Worm (Caenorhabditis elegans): Measurements from ENCODE around the gene Y57G11B.6.

The Y57G11B.6 gene

ce11 chrIV:14547292-14547691, 7.4 kb downstream of the Y57G11B.6 start:
- TF ChIP-seq aha-1 (tag), result peak; percentile 55
- no peak for TF ChIP-seq F26F4.8 (GFP tag; conservative IDR thresholded peaks at IDR 0.05)

DNA sequence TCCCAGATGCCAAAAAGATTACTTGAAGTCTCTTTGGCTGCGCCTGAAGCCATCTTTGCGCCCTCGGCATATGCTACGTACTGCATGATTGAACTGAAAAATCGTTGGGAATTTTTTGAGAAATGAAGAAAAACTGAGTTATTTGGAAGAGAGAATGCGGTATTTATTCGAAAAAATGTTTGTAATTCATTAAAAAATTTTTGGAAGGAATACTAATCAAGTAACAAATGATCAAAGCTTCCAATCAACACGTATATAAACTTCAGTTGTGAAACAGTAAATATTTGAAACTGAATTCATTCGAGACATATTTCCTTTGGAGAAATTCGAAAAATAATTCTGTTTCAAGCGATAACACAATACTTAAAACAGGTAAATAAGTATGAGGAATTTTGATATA, 12.2 kb downstream of the Y57G11B.6 start, which contains the start of gene pals-29:
Gene pals-29, minus strand, starts transcription at position 101 of the 400 bp plus-strand sequence.
- TF ChIP-seq jun-1 (tag; optimal IDR thresholded peaks at IDR 0.05), result no peak

- TF ChIP-seq unc-62 (GFP tag; optimal IDR thresholded peaks at IDR 0.05 in 1 of 2), result peak in 1 of 2 experiments; percentile 30
- no peak for TF ChIP-seq unc-62 (tag; optimal IDR thresholded peaks at IDR 0.05)
- TF ChIP-seq daf-8 (GFP tag; IDR thresholded peaks at IDR 0.05), result no peak
- no peak for TF ChIP-seq hmg-1.1 (GFP tag; IDR thresholded peaks at IDR 0.05)
- peak; percentile 91 for TF ChIP-seq aha-1 (tag)
Measured at ce11 chrIV:14536911-14537310, 17.8 kb downstream of the Y57G11B.6 start, which contains the start of gene T27E7.5. Gene T27E7.5, plus strand, starts transcription at chrIV:14537163.

ce11 chrIV:14534967-14535366, 19.7 kb downstream of the Y57G11B.6 start, which contains the start of gene T27E7.4:
Gene T27E7.4, minus strand, starts transcription at chrIV:14535067.
- TF ChIP-seq F49E8.2 (tag; optimal IDR thresholded peaks at IDR 0.05; ENCODE audit: borderline replicate concordance) (no peak), ztf-7 (tag; optimal IDR thresholded peaks at IDR 0.05) (no peak), Y105C5A.15 (GFP tag; IDR thresholded peaks at IDR 0.05) (no peak)

DNA sequence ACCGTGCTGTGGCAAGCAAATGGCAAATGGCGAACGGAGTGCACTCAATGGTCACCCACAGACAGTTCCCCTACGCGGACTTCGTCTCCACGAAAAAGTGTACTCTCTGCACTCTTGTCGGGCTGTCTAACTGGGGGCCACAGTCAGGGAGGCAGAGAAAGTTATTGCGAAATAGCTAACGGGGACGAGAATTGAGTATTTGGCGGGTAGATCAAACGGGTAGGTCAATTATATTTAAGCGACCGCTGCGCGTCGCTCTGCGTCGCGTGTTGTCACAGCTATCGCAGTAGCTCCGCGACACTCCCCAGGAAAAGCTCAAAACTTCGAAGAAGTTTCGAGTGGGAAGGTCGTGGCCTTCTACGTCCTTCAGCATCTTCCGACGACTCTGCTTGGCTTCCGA, 22.3 kb downstream of the Y57G11B.6 start:
- no peak for TF ChIP-seq mdt-29 (GFP tag; IDR thresholded peaks at IDR 0.05)
- no peak for TF ChIP-seq Y5F2A.4 (GFP tag; optimal IDR thresholded peaks at IDR 0.05)
- no peak for TF ChIP-seq aly-2 (tag; optimal IDR thresholded peaks at IDR 0.05)
- no peak for TF ChIP-seq F37D6.2 (tag; optimal IDR thresholded peaks at IDR 0.05)
- no peak for TF ChIP-seq nhr-6 (tag; optimal IDR thresholded peaks at IDR 0.05)
- TF ChIP-seq vab-7 (GFP tag; IDR thresholded peaks at IDR 0.05), result no peak
- TF ChIP-seq nhr-102 (tag; optimal IDR thresholded peaks at IDR 0.05), result no peak
- no peak for TF ChIP-seq T26A8.4 (GFP tag; IDR thresholded peaks at IDR 0.05)
- no peak for TF ChIP-seq ctbp-1 (GFP tag; IDR thresholded peaks at IDR 0.05)
- no peak for TF ChIP-seq daf-16 (GFP tag; optimal IDR thresholded peaks at IDR 0.05)
- no peak for TF ChIP-seq daf-16 (tag; optimal IDR thresholded peaks at IDR 0.05)
- TF ChIP-seq tag-97 (GFP tag; IDR thresholded peaks at IDR 0.05), result no peak
- TF ChIP-seq ZK546.5 (tag; optimal IDR thresholded peaks at IDR 0.05), result no peak
- TF ChIP-seq rbr-2 (tag; optimal IDR thresholded peaks at IDR 0.05), result no peak
- no peak for TF ChIP-seq egl-27 (tag; optimal IDR thresholded peaks at IDR 0.05)
- TF ChIP-seq fkh-10 (GFP tag; optimal IDR thresholded peaks at IDR 0.05), result no peak
- no peak for TF ChIP-seq gei-8 (GFP tag; optimal IDR thresholded peaks at IDR 0.05)

- TF ChIP-seq ztf-11 (tag; optimal IDR thresholded peaks at IDR 0.05) (no peak), tra-1 (GFP tag; IDR thresholded peaks at IDR 0.05) (no peak), fos-1 (tag; optimal IDR thresholded peaks at IDR 0.05) (no peak), snpc-1.2 (GFP tag; IDR thresholded peaks at IDR 0.05) (peak; percentile 66)
Measured at ce11 chrIV:14530031-14530430, 24.7 kb downstream of the Y57G11B.6 start.

- TF ChIP-seq ceh-62 (tag; optimal IDR thresholded peaks at IDR 0.05) (no peak), dve-1 (tag; optimal IDR thresholded peaks at IDR 0.05; ENCODE audit: insufficient read depth) (no peak), Y5F2A.4 (GFP tag; optimal IDR thresholded peaks at IDR 0.05) (no peak)
Measured at ce11 chrIV:14528718-14529117, 26.0 kb downstream of the Y57G11B.6 start, which contains the start of gene T27E7.3. Gene T27E7.3, plus strand, starts transcription at chrIV:14529018.

Data from whole organism, L4 larva.